Worm (Caenorhabditis elegans) whole organism, L4/young adult: ENCODE data around the gene Y54G2A.41.

Source experiments
- W03F9.2 ChIP-seq: fragments of 150-350 bp; optimal IDR thresholded peaks from 2 replicates; lab custom pipeline; 2014; ENCODE audit warnings: missing biosample characterization, missing genetic modification characterization
- dao-5 ChIP-seq: sonication (generic microtip); optimal IDR thresholded peaks from 2 replicates; lab custom pipeline; 2016; ENCODE audit warnings: missing genotype, missing genetic modification characterization, moderate library complexity, missing compliant biosample characterization
- him-1 ChIP-seq: sonication (generic microtip); optimal IDR thresholded peaks from 2 replicates; lab custom pipeline; 2016; ENCODE audit warnings: missing genotype, missing genetic modification reagents, missing genetic modification characterization, missing compliant biosample characterization

- TF ChIP-seq him-1 (tag; lab: Kevin White, UChicago) = no peak
- TF ChIP-seq dao-5 (tag; lab: Kevin White, UChicago) = no peak
- no peak for TF ChIP-seq W03F9.2 (tag; lab: Kevin White, UChicago)
These were observed 31.3 kb downstream of the Y54G2A.41 start, which contains the start of gene Y54G2A.12 for ce11 chrIV:2782793-2783540.
